Worm (Caenorhabditis elegans) whole organism, L2 larva: Measurements from ENCODE around the gene fbxl-3.
A peak's percentile ranks its signal among the peaks of the same experiment; 100 is the strongest.

Source experiments
- C34F6.9 ChIP-seq: fragments of 150-350 bp; optimal IDR thresholded peaks from 2 replicates; lab custom pipeline; 2014; ENCODE audit warnings: missing biosample characterization, missing genetic modification characterization
- F13H6.1 ChIP-seq: sonication (generic microtip); optimal IDR thresholded peaks from 2 replicates; lab custom pipeline; 2016; ENCODE audit warnings: missing genetic modification characterization, missing compliant biosample characterization
- R02D3.7 ChIP-seq: fragments of 150-350 bp; optimal IDR thresholded peaks from 2 replicates; lab custom pipeline; 2014; ENCODE audit warnings: missing biosample characterization, missing genetic modification characterization
- Y55F3AM.14 ChIP-seq: fragments of 200-800 bp; sonication (Bioruptor generic); optimal IDR thresholded peaks from 2 replicates; lab custom pipeline; 2018; ENCODE audit warnings: mild to moderate bottlenecking, missing genetic modification characterization, missing compliant biosample characterization
- ama-1 ChIP-seq: fragments of 150-350 bp; optimal IDR thresholded peaks from 2 replicates; lab custom pipeline; 2018; ENCODE audit warnings: inconsistent platforms
- ceh-16 ChIP-seq: fragments of 150-350 bp; optimal IDR thresholded peaks from 2 replicates; lab custom pipeline; 2014; ENCODE audit warnings: missing biosample characterization, missing genetic modification characterization
- dmd-4 ChIP-seq: sonication (generic microtip); optimal IDR thresholded peaks from 2 replicates; lab custom pipeline; 2017; ENCODE audit warnings: missing biosample characterization, missing genetic modification characterization
- egl-27 ChIP-seq: sonication (generic microtip); optimal IDR thresholded peaks from 3 replicates; lab custom pipeline; 2017; ENCODE audit warnings: missing biosample characterization, missing genetic modification reagents, missing genetic modification characterization
- elt-1 ChIP-seq: fragments of 150-350 bp; optimal IDR thresholded peaks from 2 replicates; lab custom pipeline; 2014; ENCODE audit warnings: missing biosample characterization, missing genetic modification characterization
- lin-11 ChIP-seq: fragments of 150-350 bp; sonication (generic microtip); optimal IDR thresholded peaks from 2 replicates; lab custom pipeline; 2014; ENCODE audit warnings: missing biosample characterization, missing genetic modification characterization, inconsistent platforms, mixed read lengths
- lin-13 ChIP-seq: fragments of 150-350 bp; optimal IDR thresholded peaks from 2 replicates; lab custom pipeline; 2014; ENCODE audit warnings: missing biosample characterization, missing genetic modification reagents, missing genetic modification characterization
- lin-39 ChIP-seq: fragments of 150-350 bp; optimal IDR thresholded peaks from 2 replicates; lab custom pipeline; 2014; ENCODE audit warnings: missing biosample characterization, missing genetic modification reagents, missing genetic modification characterization
- lsy-2 ChIP-seq, 2 experiments: fragments of 150-350 bp in 1 of 2; sonication (generic microtip) in 1 of 2; optimal IDR thresholded peaks; 2 replicates each; lab custom pipeline; 2014 to 2017; ENCODE audit warnings: missing biosample characterization in 2 of 2, missing genetic modification characterization in 2 of 2
- mab-5 ChIP-seq: fragments of 150-350 bp; optimal IDR thresholded peaks from 2 replicates; lab custom pipeline; 2014; ENCODE audit warnings: missing biosample characterization, missing genetic modification characterization
- mdl-1 ChIP-seq, 2 experiments: fragments of 150-350 bp in 1 of 2; sonication (generic microtip) in 1 of 2; optimal IDR thresholded peaks; 2 replicates each; lab custom pipeline; 2017; ENCODE audit warnings: missing biosample characterization in 2 of 2, missing genetic modification characterization in 2 of 2
- nhr-10 ChIP-seq: sonication (generic microtip); optimal IDR thresholded peaks from 2 replicates; lab custom pipeline; 2017; ENCODE audit warnings: missing biosample characterization, missing genetic modification characterization
- nhr-11 ChIP-seq: fragments of 150-350 bp; optimal IDR thresholded peaks from 2 replicates; lab custom pipeline; 2014; ENCODE audit warnings: missing biosample characterization, missing genetic modification characterization
- nhr-21 ChIP-seq: fragments of 150-350 bp; optimal IDR thresholded peaks from 2 replicates; lab custom pipeline; 2014; ENCODE audit warnings: missing biosample characterization, missing genetic modification characterization
- nhr-23 ChIP-seq: fragments of 150-350 bp; optimal IDR thresholded peaks from 2 replicates; lab custom pipeline; 2014; ENCODE audit warnings: missing biosample characterization, missing genetic modification reagents, missing genetic modification characterization
- nhr-237 ChIP-seq: fragments of 150-350 bp; optimal IDR thresholded peaks from 2 replicates; lab custom pipeline; 2014; ENCODE audit warnings: missing biosample characterization, missing genetic modification characterization
- nhr-25 ChIP-seq: fragments of 150-350 bp; sonication (generic microtip); optimal IDR thresholded peaks from 3 replicates; lab custom pipeline; 2014; ENCODE audit warnings: missing biosample characterization, missing genetic modification characterization
- nhr-6 ChIP-seq: fragments of 150-350 bp; optimal IDR thresholded peaks from 2 replicates; lab custom pipeline; 2014; ENCODE audit warnings: missing biosample characterization, missing genetic modification characterization
- peb-1 ChIP-seq: fragments of 150-350 bp; optimal IDR thresholded peaks from 2 replicates; lab custom pipeline; 2014; ENCODE audit warnings: missing biosample characterization, missing genetic modification characterization
- sem-4 ChIP-seq: fragments of 150-350 bp; optimal IDR thresholded peaks from 2 replicates; lab custom pipeline; 2014; ENCODE audit warnings: missing biosample characterization, missing genetic modification reagents, missing genetic modification characterization
- skn-1 ChIP-seq: sonication (generic microtip); optimal IDR thresholded peaks from 2 replicates; lab custom pipeline; 2017; ENCODE audit warnings: missing biosample characterization, missing genetic modification characterization
- sma-3 ChIP-seq: sonication (generic microtip); optimal IDR thresholded peaks from 2 replicates; lab custom pipeline; 2016; ENCODE audit warnings: missing genetic modification reagents, missing genetic modification characterization, missing compliant biosample characterization
- snpc-4 ChIP-seq: fragments of 150-350 bp; optimal IDR thresholded peaks from 2 replicates; lab custom pipeline; 2014; ENCODE audit warnings: missing biosample characterization, missing genetic modification characterization
- unc-39 ChIP-seq: fragments of 150-350 bp; optimal IDR thresholded peaks from 2 replicates; lab custom pipeline; 2014; ENCODE audit warnings: missing biosample characterization, missing genetic modification characterization
- unc-62 ChIP-seq: fragments of 150-350 bp; optimal IDR thresholded peaks from 2 replicates; lab custom pipeline; 2014; ENCODE audit warnings: missing biosample characterization, missing genetic modification reagents, missing genetic modification characterization
- zag-1 ChIP-seq: fragments of 150-350 bp; optimal IDR thresholded peaks from 2 replicates; lab custom pipeline; 2014; ENCODE audit warnings: missing biosample characterization, missing genetic modification characterization
- ztf-1 ChIP-seq: fragments of 200-800 bp; sonication (Bioruptor generic); conservative IDR thresholded peaks from 2 replicates; pipeline ENCODE4 v1.3.6; 2022; ENCODE audit warnings: missing genetic modification characterization, missing compliant biosample characterization
- ztf-4 ChIP-seq: fragments of 150-350 bp; optimal IDR thresholded peaks from 2 replicates; lab custom pipeline; 2014; ENCODE audit warnings: missing biosample characterization, missing genetic modification characterization

The fbxl-3 gene

ce11 chrII:5426054-5426453, 27.4 kb upstream of the fbxl-3 start (continued):
- TF ChIP-seq mdl-1 (tag; optimal IDR thresholded peaks at IDR 0.05; lab: Kevin White, UChicago) (no peak), nhr-6 (no peak), lin-39 (no peak), nhr-237 (tag; lab: Kevin White, UChicago) (no peak), R02D3.7 (no peak)

- TF ChIP-seq skn-1 (tag; lab: Kevin White, UChicago) (no peak), zag-1 (tag; lab: Kevin White, UChicago) (no peak), R02D3.7 (no peak), elt-1 (tag; lab: Kevin White, UChicago) (no peak), ceh-16 (tag; lab: Kevin White, UChicago) (no peak), nhr-23 (tag; lab: Kevin White, UChicago) (no peak), ztf-4 (tag; lab: Kevin White, UChicago) (no peak), egl-27 (tag; lab: Kevin White, UChicago) (no peak), nhr-6 (no peak), dmd-4 (tag; lab: Kevin White, UChicago) (no peak)
Measured at ce11 chrII:5425633-5426032, 26.9 kb upstream of the fbxl-3 start, which contains the start of gene F07F6.8. Gene F07F6.8 (minus strand): TSS chrII:5425733.

- TF ChIP-seq ztf-4 (tag; lab: Kevin White, UChicago) = peak; percentile 12
- no peak for TF ChIP-seq mab-5 (tag; lab: Kevin White, UChicago)
- no peak for TF ChIP-seq lin-11
- peak in 1 of 2 experiments; percentile 33 for TF ChIP-seq lsy-2 (tag; optimal IDR thresholded peaks at IDR 0.05; lab: Kevin White, UChicago)
- TF ChIP-seq ama-1 = no peak
- peak; percentile 7 for TF ChIP-seq sem-4 (tag; lab: Kevin White, UChicago)
- peak; percentile 13 for TF ChIP-seq nhr-25 (tag; lab: Kevin White, UChicago)
Measured at ce11 chrII:5423832-5424231, 25.1 kb upstream of the fbxl-3 start, which contains the start of gene F07F6.7. Gene F07F6.7 (minus strand): TSS chrII:5423858.

ce11 chrII:5420947-5421614, 22.4 kb upstream of the fbxl-3 start, which contains the start of gene tofu-6:
Gene tofu-6 (plus strand): TSS chrII:5421248.
- TF ChIP-seq C34F6.9 = peak; percentile 9
- no peak for TF ChIP-seq lin-39
- TF ChIP-seq lsy-2 (tag; optimal IDR thresholded peaks at IDR 0.05; lab: Kevin White, UChicago) = peak in 1 of 2 experiments; percentile 93
- no peak for TF ChIP-seq lin-13 (GFP tag; lab: Kevin White, UChicago)
- no peak for TF ChIP-seq nhr-11 (tag; lab: Kevin White, UChicago)

- no peak for TF ChIP-seq F13H6.1 (tag; lab: Kevin White, UChicago)
- no peak for TF ChIP-seq skn-1 (tag; lab: Kevin White, UChicago)
- TF ChIP-seq lin-39 = no peak
- no peak for TF ChIP-seq unc-62
- no peak for TF ChIP-seq Y55F3AM.14 (GFP tag; lab: Kevin White, UChicago)
- TF ChIP-seq sma-3 = no peak
- no peak for TF ChIP-seq snpc-4
- TF ChIP-seq nhr-10 (tag; lab: Kevin White, UChicago) = no peak
- TF ChIP-seq ztf-4 (tag; lab: Kevin White, UChicago) = no peak
- TF ChIP-seq sem-4 (tag; lab: Kevin White, UChicago) = no peak
- no peak for TF ChIP-seq ceh-16 (tag; lab: Kevin White, UChicago)
- TF ChIP-seq dmd-4 (tag; lab: Kevin White, UChicago) = no peak
- no peak for TF ChIP-seq unc-39
- no peak for TF ChIP-seq nhr-23 (tag; lab: Kevin White, UChicago)
- TF ChIP-seq mdl-1 (tag; optimal IDR thresholded peaks at IDR 0.05; lab: Kevin White, UChicago) = no peak
- TF ChIP-seq peb-1 (tag; lab: Kevin White, UChicago) = no peak
- TF ChIP-seq, all 48 proteins: peak for 0
Measured at ce11 chrII:5418929-5419328, 20.2 kb upstream of the fbxl-3 start, which contains the start of gene EEED8.15. Gene EEED8.15 (plus strand): TSS chrII:5419229.

- no peak for TF ChIP-seq ztf-1 (GFP tag; lab: Robert Waterston, UW)
- no peak for TF ChIP-seq nhr-21
Measured at ce11 chrII:5418317-5418716, 19.6 kb upstream of the fbxl-3 start.
